Worm (Caenorhabditis elegans): Measurements from ENCODE around the gene C01C4.2.

Gene C01C4.2

ce11 chrX:3751370-3751769 is 36.5 kb downstream of the C01C4.2 start:
- TF ChIP-seq zfp-3 (GFP tag; conservative IDR thresholded peaks at IDR 0.05) = no peak
- no peak for TF ChIP-seq mes-2 (tag; optimal IDR thresholded peaks at IDR 0.05; ENCODE audit: poor library complexity, severe bottlenecking)
- TF ChIP-seq set-16 (GFP tag; IDR thresholded peaks at IDR 0.05) = peak; percentile 69; the same call in 1 of the 2 replicates
- no peak for TF ChIP-seq nhr-10 (tag; optimal IDR thresholded peaks at IDR 0.05)
- TF ChIP-seq arid-1 (GFP tag; conservative IDR thresholded peaks at IDR 0.05) = no peak

- TF ChIP-seq set-16 (GFP tag; IDR thresholded peaks at IDR 0.05) (peak; percentile 94), aha-1 (tag) (peak; percentile 40), nhr-6 (tag; optimal IDR thresholded peaks at IDR 0.05) (no peak), ZK546.5 (tag; optimal IDR thresholded peaks at IDR 0.05) (no peak)
Observed at ce11 chrX:3752443-3752842, 37.5 kb downstream of the C01C4.2 start.

ce11 chrX:3755753-3756152 is 40.9 kb downstream of the C01C4.2 start:
- TF ChIP-seq spr-1 (tag; optimal IDR thresholded peaks at IDR 0.05) (no peak), zip-11 (GFP tag; IDR thresholded peaks at IDR 0.05) (no peak), ZK546.5 (tag; optimal IDR thresholded peaks at IDR 0.05) (no peak), lin-39 (tag; optimal IDR thresholded peaks at IDR 0.05) (no peak), ceh-82 (tag; optimal IDR thresholded peaks at IDR 0.05) (no peak), nhr-41 (GFP tag; IDR thresholded peaks at IDR 0.05) (no peak), snpc-1.2 (GFP tag; IDR thresholded peaks at IDR 0.05) (no peak), lin-13 (GFP tag; optimal IDR thresholded peaks at IDR 0.05) (no peak), aha-1 (tag) (no peak), sdz-12 (GFP tag; optimal IDR thresholded peaks at IDR 0.05) (no peak), ceh-32 (tag; optimal IDR thresholded peaks at IDR 0.05; ENCODE audit: poor library complexity) (no peak), arid-1 (GFP tag; conservative IDR thresholded peaks at IDR 0.05) (no peak), dmd-6 (GFP tag; IDR thresholded peaks at IDR 0.05) (no peak), Y75B8A.6 (GFP tag; IDR thresholded peaks at IDR 0.05) (no peak), ceh-62 (tag; optimal IDR thresholded peaks at IDR 0.05) (no peak), ztf-11 (tag; optimal IDR thresholded peaks at IDR 0.05) (no peak), lsy-2 (tag; optimal IDR thresholded peaks at IDR 0.05) (no peak), ztf-7 (tag; optimal IDR thresholded peaks at IDR 0.05) (no peak), pqm-1 (tag; optimal IDR thresholded peaks at IDR 0.05) (no peak)

- TF ChIP-seq Y5F2A.4 (GFP tag; optimal IDR thresholded peaks at IDR 0.05) (no peak), php-3 (GFP tag; IDR thresholded peaks at IDR 0.05) (no peak), nhr-10 (tag; optimal IDR thresholded peaks at IDR 0.05) (no peak), duxl-1 (tag; optimal IDR thresholded peaks at IDR 0.05; ENCODE audit: poor library complexity) (no peak)
Observed at ce11 chrX:3756238-3756637, 41.3 kb downstream of the C01C4.2 start.

- no peak for TF ChIP-seq mxl-3 (GFP tag; optimal IDR thresholded peaks at IDR 0.05)
- TF ChIP-seq nhr-6 (tag; optimal IDR thresholded peaks at IDR 0.05) = no peak
- no peak for TF ChIP-seq attf-4 (tag; optimal IDR thresholded peaks at IDR 0.05)
- TF ChIP-seq pha-4 (GFP tag; IDR thresholded peaks at IDR 0.05) = no peak
- TF ChIP-seq pha-4 (tag; optimal IDR thresholded peaks at IDR 0.05) = no peak
Observed at ce11 chrX:3758399-3758798, 43.5 kb downstream of the C01C4.2 start, which contains the start of gene T14G12.12. Gene T14G12.12 (minus strand): TSS chrX:3758499.

- no peak for TF ChIP-seq mdl-1 (tag; optimal IDR thresholded peaks at IDR 0.05)
- no peak for TF ChIP-seq ceh-82 (tag; optimal IDR thresholded peaks at IDR 0.05)
- TF ChIP-seq duxl-1 (tag; optimal IDR thresholded peaks at IDR 0.05; ENCODE audit: poor library complexity) = no peak
- no peak for TF ChIP-seq Y75B8A.6 (GFP tag; IDR thresholded peaks at IDR 0.05)
Observed at ce11 chrX:3759345-3759744, 44.4 kb downstream of the C01C4.2 start, which contains the start of gene T14G12.6. Gene T14G12.6 (minus strand): TSS chrX:3759445.
